Worm (Caenorhabditis elegans): ENCODE results near the gene lips-8.

DNA sequence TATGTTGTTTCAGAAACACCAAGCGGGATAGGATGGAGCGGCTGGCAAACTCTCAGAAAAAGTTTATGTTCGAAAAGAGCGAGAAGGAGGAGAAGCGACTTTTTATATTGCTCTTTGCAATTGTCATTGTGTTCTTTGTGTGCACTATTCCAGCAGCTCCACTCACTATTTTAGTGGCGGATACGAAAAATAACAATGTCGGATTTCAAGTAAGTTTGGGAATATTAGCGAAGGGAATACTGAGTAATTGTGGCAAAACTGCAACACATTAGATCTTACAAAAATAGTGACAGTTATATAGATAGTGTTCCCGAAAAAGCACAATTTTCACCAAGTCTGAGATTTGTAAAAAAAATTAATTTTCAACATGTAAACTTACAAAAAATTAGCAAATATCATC lies 24.5 kb downstream of the lips-8 start:
- no peak for TF ChIP-seq aly-1 (tag; optimal IDR thresholded peaks at IDR 0.05)
- TF ChIP-seq flt-1 (GFP tag; IDR thresholded peaks at IDR 0.05), result no peak
- TF ChIP-seq tra-4 (tag; optimal IDR thresholded peaks at IDR 0.05), result no peak
- TF ChIP-seq ceh-13 (GFP tag; optimal IDR thresholded peaks at IDR 0.05), result no peak
- no peak for TF ChIP-seq scrt-1 (GFP tag; IDR thresholded peaks at IDR 0.05)
- TF ChIP-seq ama-1 (optimal IDR thresholded peaks at IDR 0.05), result no peak
- no peak for TF ChIP-seq F13C5.2 (tag; optimal IDR thresholded peaks at IDR 0.05)
- no peak for TF ChIP-seq ets-7 (tag; optimal IDR thresholded peaks at IDR 0.05)
- TF ChIP-seq B0310.2 (tag; optimal IDR thresholded peaks at IDR 0.05), result no peak
- no peak for TF ChIP-seq tbx-11 (GFP tag; IDR thresholded peaks at IDR 0.05)
- no peak for TF ChIP-seq hnd-1 (tag; optimal IDR thresholded peaks at IDR 0.05)
- TF ChIP-seq pes-1 (GFP tag; IDR thresholded peaks at IDR 0.05), result no peak
